Worm (Caenorhabditis elegans): ENCODE results near the gene memb-2.

ce11 chrV:5644171-5644570 is 24.2 kb upstream of the memb-2 start, which contains the start of gene srx-117:
- TF ChIP-seq ama-1 (optimal IDR thresholded peaks at IDR 0.05) (no peak), aly-1 (tag; optimal IDR thresholded peaks at IDR 0.05) (no peak), ceh-13 (GFP tag; optimal IDR thresholded peaks at IDR 0.05) (no peak), tbx-37 (GFP tag; conservative IDR thresholded peaks at IDR 0.05) (no peak), hmbx-1 (tag; optimal IDR thresholded peaks at IDR 0.05) (no peak), pes-1 (GFP tag; IDR thresholded peaks at IDR 0.05) (no peak), tra-4 (tag; optimal IDR thresholded peaks at IDR 0.05) (no peak), sea-1 (GFP tag; conservative IDR thresholded peaks at IDR 0.05) (no peak), flt-1 (GFP tag; IDR thresholded peaks at IDR 0.05) (no peak), scrt-1 (GFP tag; IDR thresholded peaks at IDR 0.05) (no peak), ceh-36 (tag; optimal IDR thresholded peaks at IDR 0.05) (no peak)
